Worm (Caenorhabditis elegans): ENCODE measurements around the gene ZC513.14.

- no peak for TF ChIP-seq ama-1 (optimal IDR thresholded peaks at IDR 0.05)
- no peak for TF ChIP-seq egl-27 (tag; optimal IDR thresholded peaks at IDR 0.05)
- no peak for TF ChIP-seq ztf-4 (tag; optimal IDR thresholded peaks at IDR 0.05)
- TF ChIP-seq aly-2 (tag; optimal IDR thresholded peaks at IDR 0.05) = no peak
- TF ChIP-seq sma-9 (GFP tag; optimal IDR thresholded peaks at IDR 0.05) = no peak
- TF ChIP-seq sma-9 (tag; optimal IDR thresholded peaks at IDR 0.05) = no peak
- TF ChIP-seq ZK546.5 (tag; optimal IDR thresholded peaks at IDR 0.05) = no peak
- TF ChIP-seq nhr-25 (tag; optimal IDR thresholded peaks at IDR 0.05) = no peak
- TF ChIP-seq lsy-2 (tag; optimal IDR thresholded peaks at IDR 0.05) = no peak
- TF ChIP-seq crh-2 (tag; optimal IDR thresholded peaks at IDR 0.05) = no peak
Measured at ce11 chrV:8005000-8005399, 30.8 kb downstream of the ZC513.14 start, which contains the start of gene Y97E10AR.8.
